Worm (Caenorhabditis elegans) whole organism, late embryonic: Measurements from ENCODE around the gene ifb-1.

Source experiments
- C08G9.2 ChIP-seq: sonication (generic microtip); optimal IDR thresholded peaks from 2 replicates; lab custom pipeline; 2016; ENCODE audit warnings: mild to moderate bottlenecking, missing genetic modification characterization, moderate library complexity, missing compliant biosample characterization
- ceh-14 ChIP-seq: sonication (generic microtip); optimal IDR thresholded peaks from 2 replicates; lab custom pipeline; 2016; ENCODE audit warnings: missing genotype, missing genetic modification characterization, missing compliant biosample characterization
- ceh-18 ChIP-seq: sonication (generic microtip); optimal IDR thresholded peaks from 2 replicates; lab custom pipeline; 2016; ENCODE audit warnings: missing genetic modification characterization, missing compliant biosample characterization
- ceh-2 ChIP-seq: sonication (generic microtip); optimal IDR thresholded peaks from 2 replicates; lab custom pipeline; 2016; ENCODE audit warnings: missing genotype, missing genetic modification characterization, missing compliant biosample characterization
- ceh-31 ChIP-seq: sonication (generic microtip); optimal IDR thresholded peaks from 2 replicates; lab custom pipeline; 2016; ENCODE audit warnings: missing genetic modification characterization, missing compliant biosample characterization
- ceh-48 ChIP-seq: sonication (generic microtip); optimal IDR thresholded peaks from 2 replicates; lab custom pipeline; 2016; ENCODE audit warnings: missing genetic modification characterization, inconsistent platforms, missing compliant biosample characterization
- che-1 ChIP-seq: sonication (generic microtip); optimal IDR thresholded peaks from 2 replicates; lab custom pipeline; 2016; ENCODE audit warnings: mild to moderate bottlenecking, missing genetic modification characterization, missing compliant biosample characterization
- ets-4 ChIP-seq: sonication (generic microtip); optimal IDR thresholded peaks from 2 replicates; lab custom pipeline; 2016; ENCODE audit warnings: missing genetic modification characterization, missing compliant biosample characterization
- fkh-6 ChIP-seq: sonication (generic microtip); optimal IDR thresholded peaks from 2 replicates; lab custom pipeline; 2016; ENCODE audit warnings: missing genetic modification characterization, missing compliant biosample characterization
- gmeb-2 ChIP-seq: sonication (generic microtip); optimal IDR thresholded peaks from 2 replicates; lab custom pipeline; 2016; ENCODE audit warnings: missing genetic modification characterization, inconsistent platforms, missing compliant biosample characterization
- hlh-8 ChIP-seq: sonication (generic microtip); optimal IDR thresholded peaks from 2 replicates; lab custom pipeline; 2016; ENCODE audit warnings: missing genotype, missing genetic modification characterization, missing compliant biosample characterization
- nhr-232 ChIP-seq: sonication (generic microtip); optimal IDR thresholded peaks from 2 replicates; lab custom pipeline; 2016; ENCODE audit warnings: missing genetic modification characterization, missing compliant biosample characterization
- ref-2 ChIP-seq: sonication (generic microtip); optimal IDR thresholded peaks from 2 replicates; lab custom pipeline; 2016; ENCODE audit warnings: missing genetic modification characterization, missing compliant biosample characterization
- sox-2 ChIP-seq: fragments of 200-800 bp; sonication (Bioruptor generic); IDR thresholded peaks from 2 replicates; pipeline ENCODE4 v1.3.6; 2022; ENCODE audit warnings: missing genetic modification reagents, missing genetic modification characterization, missing compliant biosample characterization
- tbx-2 ChIP-seq: sonication (generic microtip); optimal IDR thresholded peaks from 2 replicates; lab custom pipeline; 2016; ENCODE audit warnings: missing genetic modification characterization, missing compliant biosample characterization
- unc-42 ChIP-seq: sonication (generic microtip); optimal IDR thresholded peaks from 2 replicates; lab custom pipeline; 2016; ENCODE audit warnings: missing genotype, missing genetic modification characterization, missing compliant biosample characterization
- unc-55 ChIP-seq: sonication (generic microtip); optimal IDR thresholded peaks from 2 replicates; lab custom pipeline; 2017; ENCODE audit warnings: missing biosample characterization, missing genetic modification reagents, missing genetic modification characterization
- unc-86 ChIP-seq: sonication (generic microtip); optimal IDR thresholded peaks from 2 replicates; lab custom pipeline; 2016; ENCODE audit warnings: missing genetic modification characterization, missing compliant biosample characterization
- zip-5 ChIP-seq: sonication (generic microtip); optimal IDR thresholded peaks from 2 replicates; lab custom pipeline; 2016; ENCODE audit warnings: missing genetic modification characterization, missing compliant biosample characterization

ifb-1 gene

DNA sequence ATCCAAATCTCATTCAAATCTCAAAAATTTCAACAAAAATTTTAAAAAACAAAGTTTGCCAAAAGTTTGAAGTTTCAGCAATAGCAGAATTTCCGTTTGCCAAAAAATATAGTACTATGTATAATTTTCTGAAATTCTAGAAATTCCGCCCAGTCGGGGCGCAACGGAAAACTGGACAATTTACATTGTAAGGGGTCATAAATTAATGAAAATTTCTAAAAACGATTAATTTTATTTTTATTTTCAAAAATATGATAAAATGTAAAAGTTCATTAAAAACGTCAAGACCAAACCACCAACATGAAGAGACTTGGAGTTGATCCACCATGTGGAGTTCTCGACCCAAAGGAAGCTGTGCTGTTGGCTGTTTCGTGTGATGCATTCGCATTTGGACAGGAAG is 52.9 kb downstream of the ifb-1 start, which contains the start of gene ZK1248.4:
ZK1248.4 (plus strand) TSS at position 301 of the 400 bp plus-strand sequence.
- TF ChIP-seq che-1 (tag; lab: Kevin White, UChicago) (no peak), ceh-2 (no peak), ceh-31 (no peak)

DNA sequence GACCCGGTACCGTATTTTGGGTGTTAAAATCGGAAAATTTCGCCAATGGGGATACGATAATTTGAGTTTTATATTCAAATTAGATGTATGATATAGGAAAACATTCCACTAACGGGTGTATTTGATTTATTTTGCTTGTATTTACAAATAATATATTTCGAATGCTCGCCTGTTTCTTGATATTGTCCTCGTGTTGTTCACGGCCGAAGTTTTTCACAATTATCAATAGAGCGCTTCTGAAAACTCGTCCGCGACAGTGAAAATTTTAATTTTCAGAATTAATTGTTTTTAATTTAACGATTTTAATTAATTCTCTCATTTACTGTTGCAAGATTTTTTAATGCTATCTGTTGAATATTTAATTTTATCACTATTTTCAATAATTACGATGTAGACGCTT is 54.2 kb downstream of the ifb-1 start:
- TF ChIP-seq tbx-2 (peak; percentile 65), ref-2 (tag; lab: Kevin White, UChicago) (peak; percentile 48), sox-2 (GFP tag; lab: Robert Waterston, UW) (no peak), fkh-6 (tag; lab: Kevin White, UChicago) (peak; percentile 12), ceh-18 (tag; lab: Kevin White, UChicago) (no peak), gmeb-2 (tag; lab: Kevin White, UChicago) (no peak), unc-86 (tag; lab: Kevin White, UChicago) (no peak), unc-55 (GFP tag; lab: Kevin White, UChicago) (no peak), C08G9.2 (peak; percentile 68), hlh-8 (tag; lab: Kevin White, UChicago) (peak; percentile 11), zip-5 (peak; percentile 24), unc-42 (tag; lab: Kevin White, UChicago) (peak; percentile 13), ceh-2 (peak; percentile 70), ets-4 (peak; percentile 63), ceh-14 (tag; lab: Kevin White, UChicago) (peak; percentile 26), ceh-31 (peak; percentile 71)

DNA sequence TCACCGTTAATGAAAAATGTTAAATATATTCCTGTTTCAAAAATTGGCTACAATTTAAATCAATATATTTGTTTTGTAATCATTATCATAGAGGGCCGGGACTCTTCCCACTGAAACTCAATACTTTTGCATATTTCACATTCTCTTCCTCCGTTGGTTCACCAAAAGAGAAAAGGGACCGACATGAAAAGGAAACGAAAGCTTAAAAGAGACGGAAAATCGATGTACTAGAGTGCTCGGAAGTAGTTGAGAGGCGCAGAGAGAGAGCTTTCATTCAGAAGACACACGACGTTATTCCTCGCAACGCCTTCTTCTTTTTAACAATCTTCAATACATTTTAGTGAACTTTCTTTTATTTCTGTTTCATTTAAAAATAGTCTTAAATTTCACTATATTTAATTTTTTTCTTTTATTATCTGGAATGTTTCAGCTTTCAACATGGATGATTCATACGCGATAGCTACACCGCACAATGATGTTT is 54.9 kb downstream of the ifb-1 start, which contains the start of gene ehs-1:
ehs-1 (plus strand) TSS at position 431 of the 481 bp plus-strand sequence.
- TF ChIP-seq ceh-48 (tag; lab: Kevin White, UChicago) = peak; percentile 84
- no peak for TF ChIP-seq nhr-232 (tag; lab: Kevin White, UChicago)
- TF ChIP-seq, all 69 proteins: peak for 1
